Worm (Caenorhabditis elegans): ENCODE measurements around the gene C06A1.7.

The C06A1.7 gene

DNA sequence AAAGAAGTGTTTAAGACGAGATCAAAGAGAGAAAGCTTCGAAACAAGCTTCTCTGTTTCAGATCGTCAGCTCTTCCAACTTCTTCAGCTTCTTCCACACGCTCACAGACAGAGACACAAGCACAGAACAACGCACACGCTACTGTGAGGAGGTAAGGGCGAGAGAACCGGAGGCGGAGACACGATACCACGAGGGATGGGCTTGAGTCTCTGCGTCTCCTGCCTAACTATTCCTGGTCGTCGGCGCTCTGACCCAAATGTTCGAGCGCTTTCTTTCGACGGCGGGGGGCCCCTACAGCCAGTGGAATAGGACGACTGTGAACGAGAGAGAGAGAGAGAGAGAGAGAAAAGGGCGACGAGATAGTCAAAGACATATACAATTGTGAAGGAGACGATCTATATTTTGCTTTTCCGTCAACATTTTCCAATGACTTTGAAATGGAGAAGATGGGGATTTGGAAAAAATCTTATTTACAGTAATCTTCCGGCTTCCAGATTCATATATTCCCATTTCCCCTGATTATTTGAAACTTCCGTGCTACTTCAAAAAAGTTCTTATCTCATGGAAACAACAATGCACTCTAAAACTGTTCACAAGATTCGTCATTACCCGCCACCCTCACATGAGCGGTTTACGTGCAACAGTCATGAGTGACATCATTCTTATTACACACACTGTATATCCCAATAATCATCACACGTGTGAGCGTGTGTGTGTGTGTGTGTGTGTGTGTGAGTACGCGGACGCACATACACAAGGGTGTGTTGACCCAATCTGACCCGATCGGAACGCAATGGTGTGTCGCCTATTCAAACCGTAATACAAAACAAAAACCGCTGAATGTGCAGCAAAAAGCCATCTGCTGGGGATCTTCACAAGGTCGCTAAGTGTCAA is 15.7 kb upstream of the C06A1.7 start (continued):
- TF ChIP-seq ceh-2 (tag; optimal IDR thresholded peaks at IDR 0.05) (no peak), sox-2 (GFP tag; IDR thresholded peaks at IDR 0.05) (no peak), nhr-11 (tag; optimal IDR thresholded peaks at IDR 0.05) (no peak), ceh-18 (tag; optimal IDR thresholded peaks at IDR 0.05) (peak; percentile 88), pha-4 (tag; optimal IDR thresholded peaks at IDR 0.05) (peak; percentile 11), zip-5 (tag; optimal IDR thresholded peaks at IDR 0.05) (no peak), sox-4 (tag; optimal IDR thresholded peaks at IDR 0.05) (no peak), pros-1 (tag; optimal IDR thresholded peaks at IDR 0.05) (peak; percentile 73), madf-2 (tag; optimal IDR thresholded peaks at IDR 0.05) (peak; percentile 18), T23F11.4 (GFP tag; optimal IDR thresholded peaks at IDR 0.05) (peak; percentile 30), pag-3 (tag; optimal IDR thresholded peaks at IDR 0.05; ENCODE audit: borderline replicate concordance) (no peak), ceh-45 (GFP tag; IDR thresholded peaks at IDR 0.05) (no peak), ceh-31 (tag; optimal IDR thresholded peaks at IDR 0.05) (peak; percentile 81), sdc-2 (tag; optimal IDR thresholded peaks at IDR 0.05) (peak; percentile 30), fax-1 (tag; optimal IDR thresholded peaks at IDR 0.05) (no peak), pax-1 (tag; optimal IDR thresholded peaks at IDR 0.05) (peak; percentile 42), ceh-30 (tag; optimal IDR thresholded peaks at IDR 0.05) (no peak), lim-6 (tag; optimal IDR thresholded peaks at IDR 0.05) (no peak), hlh-30 (tag; optimal IDR thresholded peaks at IDR 0.05; ENCODE audit: insufficient read depth) (peak; percentile 96), tbx-2 (tag; optimal IDR thresholded peaks at IDR 0.05) (peak; percentile 62), pqm-1 (tag; optimal IDR thresholded peaks at IDR 0.05) (peak; percentile 32), lin-11 (tag; optimal IDR thresholded peaks at IDR 0.05) (no peak), gmeb-2 (tag; optimal IDR thresholded peaks at IDR 0.05) (peak; percentile 2), dve-1 (tag; optimal IDR thresholded peaks at IDR 0.05) (peak; percentile 37), odd-2 (tag; optimal IDR thresholded peaks at IDR 0.05) (no peak)

ce11 chrII:10550173-10550572 is 14.5 kb upstream of the C06A1.7 start:
- no peak for TF ChIP-seq hlh-30 (tag; optimal IDR thresholded peaks at IDR 0.05; ENCODE audit: insufficient read depth)

DNA sequence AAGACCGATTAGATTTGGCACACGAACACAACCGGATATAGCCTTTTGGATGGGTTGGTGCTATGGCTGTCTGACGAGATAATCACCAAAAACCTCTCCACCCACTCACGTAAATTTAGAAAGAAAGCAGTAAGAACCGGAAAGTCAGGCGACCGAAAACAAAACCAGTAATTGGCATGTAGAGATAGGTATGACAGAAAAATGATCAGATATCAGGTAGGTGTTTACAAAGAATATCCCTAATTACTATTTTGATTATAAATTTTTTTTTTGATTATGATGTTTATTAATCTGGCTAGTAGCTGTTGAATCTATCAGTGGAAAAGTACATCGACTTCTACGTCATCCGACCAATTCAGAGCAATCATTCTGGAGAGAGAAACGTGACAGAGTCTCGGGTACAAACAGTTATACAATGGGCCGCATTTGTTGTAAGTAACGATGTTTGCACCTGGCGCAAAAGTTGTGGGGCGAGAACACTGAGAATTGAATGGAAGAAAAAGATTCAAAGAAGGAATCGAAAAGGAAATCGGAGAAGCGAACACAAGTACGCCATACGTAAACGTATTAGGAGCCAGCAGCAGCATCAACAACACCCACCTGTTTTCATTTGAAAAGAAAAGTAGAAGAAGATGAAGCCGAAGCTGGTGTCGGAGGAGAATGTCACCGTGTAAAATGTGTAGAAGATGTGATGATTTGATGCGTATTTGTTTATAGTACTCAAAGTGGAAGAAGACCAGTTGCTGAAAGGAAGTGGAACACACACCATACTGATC is 13.6 kb upstream of the C06A1.7 start:
- no peak for TF ChIP-seq C38D4.7 (GFP tag; optimal IDR thresholded peaks at IDR 0.05)
- no peak for TF ChIP-seq fax-1 (tag; optimal IDR thresholded peaks at IDR 0.05)
- TF ChIP-seq ceh-45 (GFP tag; IDR thresholded peaks at IDR 0.05), result no peak

DNA sequence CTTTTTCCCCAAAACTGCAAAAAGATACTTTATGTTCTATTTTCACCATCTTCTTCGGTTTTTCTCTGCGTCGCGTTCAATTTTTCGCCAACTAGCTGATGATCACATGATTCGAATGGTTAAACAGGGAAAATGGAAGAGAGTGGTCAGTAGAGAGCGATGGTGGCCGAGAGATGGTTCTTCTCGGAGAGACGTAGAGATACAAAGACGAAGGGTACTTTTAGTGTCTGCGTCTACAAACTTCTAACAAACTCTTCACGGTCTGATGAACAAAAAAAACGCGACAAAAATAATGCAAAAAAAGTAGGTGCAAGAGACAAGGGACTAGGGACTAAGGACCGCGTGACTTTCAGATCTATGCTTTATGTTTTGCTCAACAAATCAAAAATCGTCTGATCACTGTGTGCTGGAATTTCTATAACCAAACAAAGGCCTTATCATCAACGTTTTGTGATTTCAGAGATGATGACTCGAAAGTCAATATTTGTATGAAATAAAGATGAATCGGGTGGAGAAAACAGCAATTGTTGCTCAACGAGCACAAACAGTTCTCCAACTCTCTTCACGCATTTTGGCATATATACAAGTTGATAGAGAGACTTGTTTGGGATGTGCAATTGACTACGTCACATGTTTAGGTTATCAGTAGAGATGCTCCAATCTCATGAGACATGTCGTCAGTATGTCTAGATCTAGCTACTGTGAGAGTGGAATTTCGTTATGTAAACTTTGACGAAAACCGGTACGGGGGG is 12.5 kb upstream of the C06A1.7 start:
- TF ChIP-seq pax-1 (tag; optimal IDR thresholded peaks at IDR 0.05), result peak; percentile 95
- peak; percentile 82 for TF ChIP-seq unc-55 (GFP tag; optimal IDR thresholded peaks at IDR 0.05)
- TF ChIP-seq ceh-6 (GFP tag; optimal IDR thresholded peaks at IDR 0.05), result no peak
- no peak for TF ChIP-seq unc-86 (tag; optimal IDR thresholded peaks at IDR 0.05)
- TF ChIP-seq hlh-30 (tag; optimal IDR thresholded peaks at IDR 0.05; ENCODE audit: insufficient read depth), result peak; percentile 96
- TF ChIP-seq tbx-2 (tag; optimal IDR thresholded peaks at IDR 0.05), result peak; percentile 64
- no peak for TF ChIP-seq ama-1 (optimal IDR thresholded peaks at IDR 0.05)
- peak; percentile 34 for TF ChIP-seq ceh-18 (tag; optimal IDR thresholded peaks at IDR 0.05)
- peak; percentile 76 for TF ChIP-seq nfya-1 (tag; optimal IDR thresholded peaks at IDR 0.05)
- TF ChIP-seq ceh-31 (tag; optimal IDR thresholded peaks at IDR 0.05), result peak; percentile 75
- peak; percentile 67 for TF ChIP-seq ref-2 (tag; optimal IDR thresholded peaks at IDR 0.05)
- peak; percentile 65 for TF ChIP-seq pros-1 (tag; optimal IDR thresholded peaks at IDR 0.05)
- TF ChIP-seq F13H6.1 (tag; optimal IDR thresholded peaks at IDR 0.05), result peak; percentile 2
- TF ChIP-seq sox-2 (GFP tag; IDR thresholded peaks at IDR 0.05), result no peak
- no peak for TF ChIP-seq ceh-14 (tag; optimal IDR thresholded peaks at IDR 0.05)
- TF ChIP-seq lim-6 (tag; optimal IDR thresholded peaks at IDR 0.05), result no peak

Measured in whole organism, late embryonic.